Fruit fly (Drosophila melanogaster): Measurements from ENCODE around the gene Galk.

Gene Galk

dm6 chr3L:8996173-8996767, 10.4 kb upstream of the Galk start (continued):
- no peak for TF ChIP-seq ash1 (GFP tag; optimal IDR thresholded peaks at IDR 0.05)
- TF ChIP-seq vvl (GFP tag; IDR thresholded peaks at IDR 0.05) = peak; percentile 84
- no peak for TF ChIP-seq Dref (GFP tag; IDR thresholded peaks at IDR 0.05)
- 0 out of 3 replicates have a peak, but pooled peaks have one; percentile 42 for TF ChIP-seq CG2199 (GFP tag; IDR thresholded peaks at IDR 0.05)
- TF ChIP-seq grau (tag; optimal IDR thresholded peaks at IDR 0.05) = peak; percentile 92
- peak; percentile 24 for TF ChIP-seq cato (GFP tag; optimal IDR thresholded peaks at IDR 0.05; ENCODE audit: borderline replicate concordance)
- peak; percentile 57; the same call in 2 of the 3 replicates for TF ChIP-seq ase (GFP tag; IDR thresholded peaks at IDR 0.05)
- TF ChIP-seq CG14667 (GFP tag; IDR thresholded peaks at IDR 0.05) = peak; percentile 61
- TF ChIP-seq HLH4C (GFP tag; IDR thresholded peaks at IDR 0.05; ENCODE audit: partially characterized antibody) = no peak
- peak; percentile 13 for TF ChIP-seq CG9437 (GFP tag; optimal IDR thresholded peaks at IDR 0.05)
- no peak for TF ChIP-seq disco-r (GFP tag; optimal IDR thresholded peaks at IDR 0.05)
- TF ChIP-seq sd (tag; optimal IDR thresholded peaks at IDR 0.05) = no peak
- no peak for TF ChIP-seq hb (GFP tag; IDR thresholded peaks at IDR 0.05; ENCODE audit: partially characterized antibody)
- TF ChIP-seq phol (tag; optimal IDR thresholded peaks at IDR 0.05) = peak; percentile 64
- peak; percentile 66 for TF ChIP-seq slbo (GFP tag; IDR thresholded peaks at IDR 0.05)
- peak; percentile 85 for TF ChIP-seq zfh1 (GFP tag; IDR thresholded peaks at IDR 0.05)
- no peak for TF ChIP-seq Taf1 (GFP tag; IDR thresholded peaks at IDR 0.05)
- TF ChIP-seq pfk (GFP tag; optimal IDR thresholded peaks at IDR 0.05) = no peak
- TF ChIP-seq CG17328 (GFP tag; IDR thresholded peaks at IDR 0.05) = peak; percentile 82
- TF ChIP-seq CG7357 (GFP tag; IDR thresholded peaks at IDR 0.05) = peak; percentile 48; the same call in 1 of the 3 replicates
- peak; percentile 20 for TF ChIP-seq Antp (GFP tag; optimal IDR thresholded peaks at IDR 0.05)
- peak; percentile 3 for TF ChIP-seq Usf (GFP tag; optimal IDR thresholded peaks at IDR 0.05)
- TF ChIP-seq CG6813 (GFP tag; optimal IDR thresholded peaks at IDR 0.05) = no peak
- no peak for TF ChIP-seq CG34224 (GFP tag; IDR thresholded peaks at IDR 0.05; ENCODE audit: partially characterized antibody)
- peak; percentile 49 for TF ChIP-seq CG14710 (tag; optimal IDR thresholded peaks at IDR 0.05)
- TF ChIP-seq Xbp1 (GFP tag; optimal IDR thresholded peaks at IDR 0.05) = peak; percentile 70
- no peak; the same call in 1 of the 2 replicates for TF ChIP-seq Ravus (GFP tag; IDR thresholded peaks at IDR 0.05)
- no peak for TF ChIP-seq CG15479 (GFP tag; optimal IDR thresholded peaks at IDR 0.05)
- TF ChIP-seq stwl (tag; optimal IDR thresholded peaks at IDR 0.05) = no peak
- TF ChIP-seq CG4424 (GFP tag; optimal IDR thresholded peaks at IDR 0.05) = peak; percentile 64
- peak; percentile 24 for TF ChIP-seq CG6654 (GFP tag; optimal IDR thresholded peaks at IDR 0.05)
- peak; percentile 58 for TF ChIP-seq Rfx (GFP tag; IDR thresholded peaks at IDR 0.05)
- 0 out of 3 replicates have a peak, but pooled peaks have one; percentile 57 for TF ChIP-seq otp (GFP tag; IDR thresholded peaks at IDR 0.05)
- no peak for TF ChIP-seq cas (GFP tag; IDR thresholded peaks at IDR 0.05)
- no peak for TF ChIP-seq ERR (GFP tag; optimal IDR thresholded peaks at IDR 0.05)
- no peak for TF ChIP-seq Nf-YB (GFP tag; optimal IDR thresholded peaks at IDR 0.05)
- no peak for TF ChIP-seq CG4282 (GFP tag; optimal IDR thresholded peaks at IDR 0.05)
- peak; percentile 37 to 71 for TF ChIP-seq dpn (GFP tag; optimal IDR thresholded peaks at IDR 0.05)
- no peak for TF ChIP-seq CG9215 (GFP tag; IDR thresholded peaks at IDR 0.05)
- no peak for TF ChIP-seq CG4854 (GFP tag; optimal IDR thresholded peaks at IDR 0.05)
- peak; percentile 63; the same call in 1 of the 2 replicates for TF ChIP-seq sob (GFP tag; IDR thresholded peaks at IDR 0.05)
- TF ChIP-seq gfzf (GFP tag; optimal IDR thresholded peaks at IDR 0.05) = no peak
- no peak for TF ChIP-seq sqz (GFP tag; optimal IDR thresholded peaks at IDR 0.05)
- no peak for TF ChIP-seq CG17568 (GFP tag; optimal IDR thresholded peaks at IDR 0.05)
- peak; percentile 64 for TF ChIP-seq unpg (GFP tag; optimal IDR thresholded peaks at IDR 0.05)
- TF ChIP-seq CG34422 (GFP tag; IDR thresholded peaks at IDR 0.05) = peak; percentile 57; the same call in 1 of the 3 replicates
- TF ChIP-seq Gsc (GFP tag; IDR thresholded peaks at IDR 0.05) = no peak
- TF ChIP-seq onecut (GFP tag; IDR thresholded peaks at IDR 0.05) = no peak
- TF ChIP-seq gsb (GFP tag; IDR thresholded peaks at IDR 0.05) = no peak
- TF ChIP-seq CG9609 (GFP tag; optimal IDR thresholded peaks at IDR 0.05) = peak; percentile 24
